Fruit fly (Drosophila melanogaster): ENCODE results near the gene Sf3b3.
A peak's percentile ranks its signal among the peaks of the same experiment; 100 is the strongest.

Gene Sf3b3

DNA sequence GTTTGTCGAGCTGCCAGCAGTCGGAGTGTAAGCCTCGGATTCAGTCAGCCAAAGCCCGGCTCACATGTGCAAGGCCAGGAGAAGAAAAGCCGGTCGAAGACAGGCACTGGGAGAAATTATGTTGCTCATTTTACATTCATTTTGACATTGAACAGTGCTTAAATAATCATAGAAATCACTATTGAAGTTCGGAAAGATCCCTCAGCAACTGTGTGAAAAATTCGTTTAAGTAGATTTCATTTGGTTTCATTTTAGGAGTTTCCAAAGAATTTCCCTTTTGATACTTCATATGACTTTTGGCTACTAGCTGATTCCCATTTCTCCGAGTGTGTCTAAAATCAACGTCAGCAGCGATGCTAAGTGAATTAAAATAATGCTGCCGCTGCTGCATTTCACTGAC is 8.7 kb downstream of the Sf3b3 start (continued):
- TF ChIP-seq CG6792 (GFP tag; optimal IDR thresholded peaks at IDR 0.05): peak; percentile 55
- peak; percentile 74 for TF ChIP-seq net (GFP tag; optimal IDR thresholded peaks at IDR 0.05)
- TF ChIP-seq CG11902 (GFP tag; optimal IDR thresholded peaks at IDR 0.05): peak; percentile 10
- peak; percentile 65 for TF ChIP-seq dsx (GFP tag; optimal IDR thresholded peaks at IDR 0.05; ENCODE audit: poor library complexity, severe bottlenecking)
- peak; percentile 81 for TF ChIP-seq Met (GFP tag; optimal IDR thresholded peaks at IDR 0.05)
- peak; percentile 89 for TF ChIP-seq CG15336 (GFP tag; IDR thresholded peaks at IDR 0.05)
- no peak for TF ChIP-seq pdm3 (GFP tag; optimal IDR thresholded peaks at IDR 0.05)
- peak; percentile 13 for TF ChIP-seq spab (GFP tag; optimal IDR thresholded peaks at IDR 0.05)
- TF ChIP-seq Lpt (GFP tag; optimal IDR thresholded peaks at IDR 0.05): peak; percentile 71
- no peak for TF ChIP-seq Smox (GFP tag; optimal IDR thresholded peaks at IDR 0.05)
- no peak for TF ChIP-seq CG11762 (GFP tag; optimal IDR thresholded peaks at IDR 0.05; ENCODE audit: insufficient read depth)
- peak; percentile 77 for TF ChIP-seq CG4318 (GFP tag; optimal IDR thresholded peaks at IDR 0.05)
- peak; percentile 61 for TF ChIP-seq CG11294 (GFP tag; IDR thresholded peaks at IDR 0.05)
- TF ChIP-seq CG8632 (GFP tag; optimal IDR thresholded peaks at IDR 0.05): peak; percentile 38
- peak; percentile 82 for TF ChIP-seq OdsH (GFP tag; optimal IDR thresholded peaks at IDR 0.05)
- peak; percentile 79 for TF ChIP-seq esn (GFP tag; optimal IDR thresholded peaks at IDR 0.05)
- peak; percentile 76 for TF ChIP-seq svp (GFP tag)
- TF ChIP-seq CG1621 (tag; optimal IDR thresholded peaks at IDR 0.05): no peak
- TF ChIP-seq fd59A (GFP tag; optimal IDR thresholded peaks at IDR 0.05): peak; percentile 43
- peak; percentile 93 for TF ChIP-seq Hr4 (GFP tag; optimal IDR thresholded peaks at IDR 0.05)
- TF ChIP-seq vri (GFP tag; optimal IDR thresholded peaks at IDR 0.05): peak; percentile 55
- TF ChIP-seq CG16779 (tag; optimal IDR thresholded peaks at IDR 0.05): no peak
- TF ChIP-seq ss (GFP tag; optimal IDR thresholded peaks at IDR 0.05): peak in 1 of 2 experiments; percentile 53
- TF ChIP-seq Sox102F (GFP tag; optimal IDR thresholded peaks at IDR 0.05): peak; percentile 75
- TF ChIP-seq CG6854 (GFP tag; optimal IDR thresholded peaks at IDR 0.05): peak; percentile 26
- TF ChIP-seq CG9139 (GFP tag; optimal IDR thresholded peaks at IDR 0.05): no peak
- TF ChIP-seq cyc (GFP tag; optimal IDR thresholded peaks at IDR 0.05): peak; percentile 39

DNA sequence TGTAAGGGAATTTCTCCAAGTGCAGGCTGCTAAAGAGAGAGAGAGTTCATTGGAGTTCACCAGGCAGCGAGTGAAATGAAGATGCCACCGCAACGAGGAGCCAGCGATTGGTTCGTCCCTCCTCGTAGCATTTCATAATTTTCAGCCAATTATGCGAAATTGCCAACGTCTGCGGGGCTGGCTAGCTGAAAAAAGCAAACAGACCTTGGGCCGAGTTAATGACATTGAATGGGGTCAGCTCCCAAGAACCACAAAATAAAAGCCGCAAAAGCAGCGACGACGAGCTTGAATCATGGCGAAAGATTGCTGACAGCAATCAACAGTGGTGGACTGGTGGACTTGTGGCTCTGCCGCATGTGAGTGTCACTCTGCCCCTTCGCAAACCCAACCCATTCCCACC is 9.6 kb downstream of the Sf3b3 start:
- TF ChIP-seq CG15336 (GFP tag; IDR thresholded peaks at IDR 0.05): no peak
- TF ChIP-seq svp (GFP tag): peak; percentile 35
- TF ChIP-seq CG8319 (GFP tag; optimal IDR thresholded peaks at IDR 0.05): no peak
- no peak for TF ChIP-seq CG6854 (GFP tag; optimal IDR thresholded peaks at IDR 0.05)
- no peak for TF ChIP-seq Eip93F (GFP tag; optimal IDR thresholded peaks at IDR 0.05)
- TF ChIP-seq CG10631 (GFP tag; optimal IDR thresholded peaks at IDR 0.05): no peak
- 0 out of 3 replicates have a peak, but pooled peaks have one; percentile 3 for TF ChIP-seq CG6163 (GFP tag; IDR thresholded peaks at IDR 0.05)
- TF ChIP-seq CG3919 (GFP tag; optimal IDR thresholded peaks at IDR 0.05): peak; percentile 15
- TF ChIP-seq Eip78C (GFP tag): peak; percentile 14
- TF ChIP-seq lz (GFP tag; optimal IDR thresholded peaks at IDR 0.05): no peak

DNA sequence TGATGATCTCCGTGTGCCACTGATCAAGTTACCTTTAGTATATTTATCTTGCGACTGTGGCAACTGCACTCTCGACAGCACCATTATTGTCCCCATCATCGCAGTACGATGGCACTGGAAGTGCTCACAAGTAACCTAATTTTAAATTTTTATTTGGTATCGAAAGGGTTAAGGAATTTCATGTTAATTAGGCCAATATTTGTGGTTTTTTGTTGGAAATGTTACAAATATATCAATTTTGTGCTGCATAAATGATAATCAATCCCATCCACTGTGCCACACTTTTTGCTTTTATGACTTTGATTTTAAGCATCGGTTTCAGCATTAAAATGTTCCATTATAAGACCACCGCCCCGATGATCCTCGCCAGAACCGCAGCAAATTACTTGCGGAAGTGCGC is 10.6 kb downstream of the Sf3b3 start:
- TF ChIP-seq Hr38 (GFP tag; optimal IDR thresholded peaks at IDR 0.05): no peak
- TF ChIP-seq CG7368 (GFP tag; optimal IDR thresholded peaks at IDR 0.05): peak; percentile 75
- TF ChIP-seq acj6 (GFP tag; optimal IDR thresholded peaks at IDR 0.05): peak; percentile 73
- TF ChIP-seq spab (GFP tag; optimal IDR thresholded peaks at IDR 0.05): peak; percentile 69
- peak; percentile 75 for TF ChIP-seq pdm3 (GFP tag; optimal IDR thresholded peaks at IDR 0.05)
- peak; percentile 58 for TF ChIP-seq CG8319 (GFP tag; optimal IDR thresholded peaks at IDR 0.05)
- no peak for TF ChIP-seq Blimp-1 (GFP tag; optimal IDR thresholded peaks at IDR 0.05)
- peak; percentile 53 for TF ChIP-seq Sox15 (GFP tag; optimal IDR thresholded peaks at IDR 0.05)
- TF ChIP-seq CG8119 (GFP tag; IDR thresholded peaks at IDR 0.05): peak; percentile 52; the same call in 1 of the 3 replicates
- TF ChIP-seq CG1621 (tag; optimal IDR thresholded peaks at IDR 0.05): peak; percentile 37
- peak; percentile 80 for TF ChIP-seq Smox (GFP tag; optimal IDR thresholded peaks at IDR 0.05)
- TF ChIP-seq CG6792 (GFP tag; optimal IDR thresholded peaks at IDR 0.05): peak; percentile 67
- peak; percentile 85 for TF ChIP-seq CG6163 (GFP tag; IDR thresholded peaks at IDR 0.05)
- peak; percentile 83 for TF ChIP-seq Eip75B (GFP tag; optimal IDR thresholded peaks at IDR 0.05)
- peak; percentile 80 for TF ChIP-seq cyc (GFP tag; optimal IDR thresholded peaks at IDR 0.05)
- peak; percentile 58 for TF ChIP-seq eg (GFP tag; IDR thresholded peaks at IDR 0.05)
- no peak for TF ChIP-seq CG16779 (tag; optimal IDR thresholded peaks at IDR 0.05)
- peak; percentile 71 for TF ChIP-seq lz (GFP tag; optimal IDR thresholded peaks at IDR 0.05)
- TF ChIP-seq fd85E (GFP tag; optimal IDR thresholded peaks at IDR 0.05): peak; percentile 30
- peak; percentile 70 for TF ChIP-seq CG6808 (GFP tag; optimal IDR thresholded peaks at IDR 0.05)
- peak; percentile 50 for TF ChIP-seq CG6854 (GFP tag; optimal IDR thresholded peaks at IDR 0.05)
- peak; percentile 23 to 48 for TF ChIP-seq salr (GFP tag; optimal IDR thresholded peaks at IDR 0.05)
- no peak for TF ChIP-seq dsx (GFP tag; optimal IDR thresholded peaks at IDR 0.05; ENCODE audit: poor library complexity, severe bottlenecking)
- TF ChIP-seq CG9139 (GFP tag; optimal IDR thresholded peaks at IDR 0.05): no peak
- peak; percentile 67 for TF ChIP-seq CG10631 (GFP tag; optimal IDR thresholded peaks at IDR 0.05)
- TF ChIP-seq CG11294 (GFP tag; IDR thresholded peaks at IDR 0.05): no peak
- TF ChIP-seq CG31627 (GFP tag; optimal IDR thresholded peaks at IDR 0.05): peak; percentile 78
- peak; percentile 73 for TF ChIP-seq CG34406 (GFP tag; optimal IDR thresholded peaks at IDR 0.05)
